Worm (Caenorhabditis elegans): Measurements from ENCODE around the gene acd-3.

Gene acd-3

DNA sequence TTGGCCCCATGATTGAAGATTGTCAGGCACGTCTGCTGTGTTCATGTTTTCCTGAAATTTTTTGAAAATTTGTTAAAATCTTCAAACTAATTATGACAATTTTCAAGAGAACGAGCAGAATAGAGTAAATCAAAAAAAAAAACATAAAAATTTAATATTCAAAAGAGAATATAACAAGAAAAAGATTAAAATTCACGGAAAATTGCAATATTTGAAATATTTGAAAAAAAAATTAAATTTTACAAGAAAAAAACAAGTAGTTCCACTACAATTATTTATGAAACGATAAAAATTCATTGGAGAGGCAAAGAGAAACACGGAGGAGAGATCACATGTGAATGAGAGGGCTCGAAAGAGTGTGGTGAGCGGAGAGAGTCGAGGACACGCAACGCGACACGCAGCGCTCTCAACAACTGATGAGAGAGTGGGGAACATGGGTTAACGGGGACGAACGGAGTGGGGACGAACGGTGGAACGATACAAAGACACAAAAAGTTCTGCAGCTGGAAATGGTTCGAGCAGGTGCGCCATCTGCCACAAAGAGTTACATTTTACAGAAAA, 24.5 kb upstream of the acd-3 start, which contains the start of gene mbk-1 (continued):
- TF ChIP-seq pha-4 (GFP tag; IDR thresholded peaks at IDR 0.05) (no peak), pha-4 (tag; optimal IDR thresholded peaks at IDR 0.05) (no peak), tra-1 (GFP tag; IDR thresholded peaks at IDR 0.05) (0 out of 2 replicates have a peak, but pooled peaks have one; percentile 8), rbr-2 (tag; optimal IDR thresholded peaks at IDR 0.05) (peak; percentile 51), lin-29 (GFP tag; IDR thresholded peaks at IDR 0.05) (no peak), hif-1 (tag; optimal IDR thresholded peaks at IDR 0.05) (peak in 1 of 2 experiments; percentile 27), dpl-1 (GFP tag; optimal IDR thresholded peaks at IDR 0.05) (peak; percentile 33), mep-1 (tag; optimal IDR thresholded peaks at IDR 0.05) (peak; percentile 86), lin-38 (GFP tag; IDR thresholded peaks at IDR 0.05) (no peak; the same call in 1 of the 2 replicates), daf-12 (tag; optimal IDR thresholded peaks at IDR 0.05) (no peak), hlh-30 (tag; optimal IDR thresholded peaks at IDR 0.05; ENCODE audit: insufficient read depth) (peak; percentile 98), R02D3.7 (tag; optimal IDR thresholded peaks at IDR 0.05) (no peak), nhr-25 (tag; optimal IDR thresholded peaks at IDR 0.05; ENCODE audit: borderline replicate concordance, insufficient read depth) (peak; percentile 36), nhr-237 (tag; optimal IDR thresholded peaks at IDR 0.05) (no peak), skn-1 (tag; optimal IDR thresholded peaks at IDR 0.05) (no peak), daf-16 (GFP tag; optimal IDR thresholded peaks at IDR 0.05) (no peak), daf-16 (tag; optimal IDR thresholded peaks at IDR 0.05) (peak; percentile 76), hlh-11 (tag; optimal IDR thresholded peaks at IDR 0.05) (peak; percentile 93), F49E8.2 (tag; optimal IDR thresholded peaks at IDR 0.05; ENCODE audit: borderline replicate concordance) (no peak), mxl-3 (GFP tag; optimal IDR thresholded peaks at IDR 0.05) (peak; percentile 75), Y105C5A.15 (GFP tag; IDR thresholded peaks at IDR 0.05) (no peak), egl-27 (tag; optimal IDR thresholded peaks at IDR 0.05) (no peak), zfp-3 (GFP tag; conservative IDR thresholded peaks at IDR 0.05) (0 out of 2 replicates have a peak, but pooled peaks have one; percentile 37), set-16 (GFP tag; IDR thresholded peaks at IDR 0.05) (no peak), ceh-20 (GFP tag; IDR thresholded peaks at IDR 0.05) (peak; percentile 70; the same call in 1 of the 2 replicates), ztf-11 (tag; optimal IDR thresholded peaks at IDR 0.05) (no peak), fos-1 (tag; optimal IDR thresholded peaks at IDR 0.05) (no peak), nhr-111 (GFP tag; optimal IDR thresholded peaks at IDR 0.05) (no peak), dmd-9 (GFP tag; IDR thresholded peaks at IDR 0.05) (no peak), lsy-2 (tag; optimal IDR thresholded peaks at IDR 0.05) (peak in 1 of 2 experiments; percentile 76), mxl-2 (GFP tag; conservative IDR thresholded peaks at IDR 0.05) (no peak), attf-4 (tag; optimal IDR thresholded peaks at IDR 0.05) (no peak), hmg-1.1 (GFP tag; IDR thresholded peaks at IDR 0.05) (peak; percentile 80), arid-1 (GFP tag; conservative IDR thresholded peaks at IDR 0.05) (peak; percentile 52; the same call in 1 of the 2 replicates), Y5F2A.4 (GFP tag; optimal IDR thresholded peaks at IDR 0.05) (no peak), lin-1 (GFP tag; IDR thresholded peaks at IDR 0.05) (peak; percentile 75), lin-13 (GFP tag; optimal IDR thresholded peaks at IDR 0.05) (peak; percentile 17), ceh-32 (tag; optimal IDR thresholded peaks at IDR 0.05; ENCODE audit: poor library complexity) (no peak), duxl-1 (tag; optimal IDR thresholded peaks at IDR 0.05; ENCODE audit: poor library complexity) (no peak), lim-7 (GFP tag; IDR thresholded peaks at IDR 0.05) (no peak)

DNA sequence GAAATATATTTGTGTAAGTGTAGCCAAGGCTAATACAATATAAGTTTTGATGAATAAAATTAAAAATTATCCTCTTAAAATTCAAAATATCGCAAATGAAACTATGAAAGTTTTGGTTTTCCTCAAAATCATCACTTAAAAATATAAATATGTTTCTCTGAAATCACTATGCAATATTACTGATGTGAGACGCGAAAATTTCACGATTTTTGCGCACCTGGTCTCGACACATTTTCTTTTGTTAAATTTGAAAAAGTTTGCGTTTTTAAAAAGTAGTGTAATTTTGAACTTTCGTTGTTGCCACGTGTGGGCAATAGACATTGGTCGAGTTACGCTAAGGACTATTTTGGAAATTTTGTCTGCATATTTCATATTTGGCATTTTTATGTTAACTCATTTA, 20.3 kb upstream of the acd-3 start:
- TF ChIP-seq mdl-1 (tag; optimal IDR thresholded peaks at IDR 0.05) (no peak), aha-1 (tag) (peak; percentile 96), unc-62 (GFP tag; optimal IDR thresholded peaks at IDR 0.05 in 1 of 2) (peak in 1 of 2 experiments; percentile 4), unc-62 (tag; optimal IDR thresholded peaks at IDR 0.05) (no peak)

Measured in whole organism, L4 larva.